Worm (Caenorhabditis elegans): ENCODE measurements around the gene ctns-1.
A peak's percentile ranks its signal among the peaks of the same experiment; 100 is the strongest.

Gene ctns-1

ce11 chrII:8129495-8130010 lies 7.2 kb downstream of the ctns-1 start, which contains the start of gene ulp-4 (continued):
- TF ChIP-seq arid-1 (GFP tag; conservative IDR thresholded peaks at IDR 0.05): no peak
- TF ChIP-seq fkh-10 (GFP tag; optimal IDR thresholded peaks at IDR 0.05): no peak
- TF ChIP-seq mdl-1 (tag; optimal IDR thresholded peaks at IDR 0.05): no peak
- TF ChIP-seq mdt-29 (GFP tag; IDR thresholded peaks at IDR 0.05): no peak
- no peak for TF ChIP-seq lin-29 (GFP tag; IDR thresholded peaks at IDR 0.05)
- peak; percentile 46; the same call in 1 of the 2 replicates for TF ChIP-seq dmd-6 (GFP tag; IDR thresholded peaks at IDR 0.05)
- no peak for TF ChIP-seq vab-7 (GFP tag; IDR thresholded peaks at IDR 0.05)
- TF ChIP-seq aly-2 (tag; optimal IDR thresholded peaks at IDR 0.05): no peak
- no peak for TF ChIP-seq zfp-3 (GFP tag; conservative IDR thresholded peaks at IDR 0.05)
- TF ChIP-seq nhr-41 (GFP tag; IDR thresholded peaks at IDR 0.05): no peak
- peak; percentile 26 for TF ChIP-seq dve-1 (tag; optimal IDR thresholded peaks at IDR 0.05; ENCODE audit: insufficient read depth)
- TF ChIP-seq attf-4 (tag; optimal IDR thresholded peaks at IDR 0.05): no peak
- no peak for TF ChIP-seq madf-9 (GFP tag; conservative IDR thresholded peaks at IDR 0.05)
- no peak for TF ChIP-seq egl-43 (GFP tag; IDR thresholded peaks at IDR 0.05)
- TF ChIP-seq hlh-11 (tag; optimal IDR thresholded peaks at IDR 0.05): peak; percentile 18
- no peak for TF ChIP-seq D1046.2 (GFP tag; IDR thresholded peaks at IDR 0.05)
- TF ChIP-seq unc-62 (GFP tag; optimal IDR thresholded peaks at IDR 0.05 in 1 of 2): peak in 1 of 2 experiments; percentile 73
- TF ChIP-seq unc-62 (tag; optimal IDR thresholded peaks at IDR 0.05): no peak
- peak; percentile 70 for TF ChIP-seq aha-1 (tag)
- no peak for TF ChIP-seq gei-8 (GFP tag; optimal IDR thresholded peaks at IDR 0.05)

DNA sequence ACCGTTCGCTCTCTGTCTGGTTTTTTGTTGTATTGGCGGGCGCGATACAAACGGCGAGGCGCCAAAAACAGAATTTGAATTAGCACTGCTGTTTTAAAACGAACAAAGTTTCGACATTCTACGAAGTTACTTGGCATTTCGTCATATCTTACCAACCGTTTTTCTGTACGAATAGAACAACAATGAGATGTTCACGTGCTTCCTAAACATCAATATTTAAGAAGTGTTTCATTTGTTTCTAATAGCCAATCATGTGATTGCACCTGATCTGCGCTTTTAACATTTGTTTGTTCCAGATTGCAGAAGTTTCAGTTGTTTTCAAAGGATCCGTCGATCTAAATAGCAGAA lies 7.7 kb downstream of the ctns-1 start:
- TF ChIP-seq hlh-30 (tag; optimal IDR thresholded peaks at IDR 0.05; ENCODE audit: insufficient read depth) (peak; percentile 40), rbr-2 (tag; optimal IDR thresholded peaks at IDR 0.05) (no peak), T20F7.1 (GFP tag; optimal IDR thresholded peaks at IDR 0.05) (no peak), lin-39 (tag; optimal IDR thresholded peaks at IDR 0.05) (no peak), mep-1 (tag; optimal IDR thresholded peaks at IDR 0.05) (peak; percentile 56)

ce11 chrII:8128273-8129039 lies 8.3 kb downstream of the ctns-1 start:
- TF ChIP-seq dmd-8 (GFP tag; IDR thresholded peaks at IDR 0.05) (0 out of 2 replicates have a peak, but pooled peaks have one; percentile 48), unc-62 (GFP tag; optimal IDR thresholded peaks at IDR 0.05 in 1 of 2) (peak in 1 of 2 experiments; percentile 96), unc-62 (tag; optimal IDR thresholded peaks at IDR 0.05) (no peak), vab-7 (GFP tag; IDR thresholded peaks at IDR 0.05) (no peak), unc-39 (tag; optimal IDR thresholded peaks at IDR 0.05) (no peak), set-16 (GFP tag; IDR thresholded peaks at IDR 0.05) (peak; percentile 98), ztf-11 (tag; optimal IDR thresholded peaks at IDR 0.05) (no peak), pqm-1 (tag; optimal IDR thresholded peaks at IDR 0.05) (no peak), ces-1 (GFP tag; optimal IDR thresholded peaks at IDR 0.05) (no peak), mdt-29 (GFP tag; IDR thresholded peaks at IDR 0.05) (no peak), F37D6.2 (tag; optimal IDR thresholded peaks at IDR 0.05) (peak; percentile 8), hmg-1.1 (GFP tag; IDR thresholded peaks at IDR 0.05) (peak; percentile 57), lin-1 (GFP tag; IDR thresholded peaks at IDR 0.05) (0 out of 2 replicates have a peak, but pooled peaks have one; percentile 33), nhr-10 (tag; optimal IDR thresholded peaks at IDR 0.05) (no peak), F10B5.3 (tag; optimal IDR thresholded peaks at IDR 0.05) (peak; percentile 7), aha-1 (tag) (peak; percentile 65), spr-1 (tag; optimal IDR thresholded peaks at IDR 0.05) (no peak), madf-5 (GFP tag; IDR thresholded peaks at IDR 0.05) (no peak), nhr-11 (tag; optimal IDR thresholded peaks at IDR 0.05) (no peak), sdz-12 (GFP tag; optimal IDR thresholded peaks at IDR 0.05) (no peak), T20F7.1 (GFP tag; optimal IDR thresholded peaks at IDR 0.05) (peak; percentile 47), hlh-11 (tag; optimal IDR thresholded peaks at IDR 0.05) (peak; percentile 72), gei-8 (GFP tag; optimal IDR thresholded peaks at IDR 0.05) (no peak), egl-27 (tag; optimal IDR thresholded peaks at IDR 0.05) (no peak), nhr-28 (tag; optimal IDR thresholded peaks at IDR 0.05) (peak; percentile 45), dmd-6 (GFP tag; IDR thresholded peaks at IDR 0.05) (peak; percentile 69), lin-38 (GFP tag; IDR thresholded peaks at IDR 0.05) (peak; percentile 13; the same call in 1 of the 2 replicates), lin-13 (GFP tag; optimal IDR thresholded peaks at IDR 0.05) (peak; percentile 0), F44E2.7 (GFP tag; IDR thresholded peaks at IDR 0.05) (no peak), zip-11 (GFP tag; IDR thresholded peaks at IDR 0.05) (no peak)
